Fruit fly (Drosophila melanogaster): ENCODE results near the gene CG12560.

The CG12560 gene

dm6 chr2L:8004072-8004471, 5.2 kb downstream of the CG12560 start, which contains the start of gene Wwox:
Wwox (minus strand) TSS chr2L:8004286.
- peak; percentile 33 for TF ChIP-seq Myc (optimal IDR thresholded peaks at IDR 0.05)
- TF ChIP-seq rgr (GFP tag; optimal IDR thresholded peaks at IDR 0.05), result peak; percentile 87
- no peak for TF ChIP-seq psq (GFP tag; optimal IDR thresholded peaks at IDR 0.05)
- TF ChIP-seq sage (GFP tag; optimal IDR thresholded peaks at IDR 0.05), result peak; percentile 26
- TF ChIP-seq brk (GFP tag; optimal IDR thresholded peaks at IDR 0.05), result peak; percentile 32
- peak in 1 of 2 experiments; percentile 44 for TF ChIP-seq foxo (GFP tag; optimal IDR thresholded peaks at IDR 0.05)
- TF ChIP-seq lola (GFP tag; optimal IDR thresholded peaks at IDR 0.05), result no peak

dm6 chr2L:8001694-8002627, 7.3 kb downstream of the CG12560 start:
- peak; percentile 21 for TF ChIP-seq Jra (GFP tag; optimal IDR thresholded peaks at IDR 0.05)
- peak; percentile 82 for TF ChIP-seq br (GFP tag; optimal IDR thresholded peaks at IDR 0.05)
- no peak for TF ChIP-seq jim (GFP tag; optimal IDR thresholded peaks at IDR 0.05)
- TF ChIP-seq CG32264 (GFP tag; optimal IDR thresholded peaks at IDR 0.05), result peak; percentile 33
- TF ChIP-seq Rel (GFP tag; optimal IDR thresholded peaks at IDR 0.05), result no peak
- TF ChIP-seq Rel (tag; optimal IDR thresholded peaks at IDR 0.05), result peak; percentile 5
- TF ChIP-seq woc (GFP tag; optimal IDR thresholded peaks at IDR 0.05), result peak; percentile 55
- no peak for TF ChIP-seq Hr78 (GFP tag; optimal IDR thresholded peaks at IDR 0.05)
- TF ChIP-seq rgr (GFP tag; optimal IDR thresholded peaks at IDR 0.05), result peak; percentile 62
- peak; percentile 76 for TF ChIP-seq ey (GFP tag; optimal IDR thresholded peaks at IDR 0.05)
- TF ChIP-seq sv (GFP tag; optimal IDR thresholded peaks at IDR 0.05), result peak; percentile 89
- TF ChIP-seq lola (GFP tag; optimal IDR thresholded peaks at IDR 0.05), result no peak
- TF ChIP-seq CG9705 (GFP tag; optimal IDR thresholded peaks at IDR 0.05), result no peak
- TF ChIP-seq Myc (optimal IDR thresholded peaks at IDR 0.05), result no peak
- no peak for TF ChIP-seq dl (GFP tag; optimal IDR thresholded peaks at IDR 0.05; ENCODE audit: insufficient read depth in 1 of 2, partially characterized antibody in 2 of 2)
- TF ChIP-seq Dfd (GFP tag; optimal IDR thresholded peaks at IDR 0.05), result no peak
- TF ChIP-seq h (GFP tag; optimal IDR thresholded peaks at IDR 0.05), result peak; percentile 82
- TF ChIP-seq Abd-B (GFP tag; optimal IDR thresholded peaks at IDR 0.05), result no peak
- no peak for TF ChIP-seq Vsx2 (GFP tag; optimal IDR thresholded peaks at IDR 0.05; ENCODE audit: partially characterized antibody)
- TF ChIP-seq psq (GFP tag; optimal IDR thresholded peaks at IDR 0.05), result peak; percentile 65
- TF ChIP-seq usp (GFP tag; optimal IDR thresholded peaks at IDR 0.05), result no peak
- peak; percentile 69 for TF ChIP-seq OdsH (GFP tag; optimal IDR thresholded peaks at IDR 0.05)
- TF ChIP-seq GATAd (GFP tag; optimal IDR thresholded peaks at IDR 0.05), result no peak
- TF ChIP-seq HLH106 (tag; optimal IDR thresholded peaks at IDR 0.05), result peak; percentile 76
- no peak for TF ChIP-seq Hr83 (GFP tag; optimal IDR thresholded peaks at IDR 0.05; ENCODE audit: poor library complexity, severe bottlenecking)
- no peak for TF ChIP-seq N (GFP tag; optimal IDR thresholded peaks at IDR 0.05)
- TF ChIP-seq brk (GFP tag; optimal IDR thresholded peaks at IDR 0.05), result peak; percentile 35
- TF ChIP-seq tai (GFP tag; optimal IDR thresholded peaks at IDR 0.05), result no peak
- TF ChIP-seq dsf (GFP tag; optimal IDR thresholded peaks at IDR 0.05; ENCODE audit: borderline replicate concordance), result no peak
- TF ChIP-seq pan (optimal IDR thresholded peaks at IDR 0.05), result no peak
- peak in 1 of 2 experiments; percentile 80 for TF ChIP-seq foxo (GFP tag; optimal IDR thresholded peaks at IDR 0.05)
- peak; percentile 12 for TF ChIP-seq Hnf4 (GFP tag; optimal IDR thresholded peaks at IDR 0.05)
- peak; percentile 57 for TF ChIP-seq dmrt93B (GFP tag; optimal IDR thresholded peaks at IDR 0.05)
- TF ChIP-seq Dif (GFP tag; optimal IDR thresholded peaks at IDR 0.05; ENCODE audit: partially characterized antibody), result no peak
- TF ChIP-seq fru (GFP tag; optimal IDR thresholded peaks at IDR 0.05), result peak; percentile 69
- no peak for TF ChIP-seq Mio (GFP tag; optimal IDR thresholded peaks at IDR 0.05)
- TF ChIP-seq CrebA (GFP tag; optimal IDR thresholded peaks at IDR 0.05; ENCODE audit: borderline replicate concordance), result no peak
- TF ChIP-seq Sp1 (GFP tag; optimal IDR thresholded peaks at IDR 0.05), result peak; percentile 76
- peak; percentile 32 for TF ChIP-seq sage (GFP tag; optimal IDR thresholded peaks at IDR 0.05)
